Fruit fly (Drosophila melanogaster) whole organism: ENCODE results near the gene CG12010.

Experiments used
- Dll ChIP-seq: fragments of >200 bp; optimal IDR thresholded peaks from 2 replicates; lab custom pipeline; 2017
- EcR ChIP-seq, 2 experiments: fragments of >200 bp; optimal IDR thresholded peaks; 2 replicates each; lab custom pipeline; 2017; ENCODE audit warnings: missing biosample characterization in 2 of 2, missing genetic modification characterization in 2 of 2, missing genetic modification reagents in 2 of 2
- psq ChIP-seq: fragments of >200 bp; optimal IDR thresholded peaks from 2 replicates; lab custom pipeline; 2017
- usp ChIP-seq: fragments of >200 bp; optimal IDR thresholded peaks from 2 replicates; lab custom pipeline; 2017; ENCODE audit warnings: missing biosample characterization, missing genetic modification characterization, mixed read lengths

dm6 chr3L:3410978-3411629 is 37.0 kb downstream of the CG12010 start:
- TF ChIP-seq psq (no peak), usp (GFP tag; lab: Kevin White, UChicago) (no peak), EcR (GFP tag; optimal IDR thresholded peaks at IDR 0.05; lab: Kevin White, UChicago) (no peak), Dll (lab: Kevin White, UChicago) (no peak)
